Fruit fly (Drosophila melanogaster): Measurements from ENCODE around the gene eas.

DNA sequence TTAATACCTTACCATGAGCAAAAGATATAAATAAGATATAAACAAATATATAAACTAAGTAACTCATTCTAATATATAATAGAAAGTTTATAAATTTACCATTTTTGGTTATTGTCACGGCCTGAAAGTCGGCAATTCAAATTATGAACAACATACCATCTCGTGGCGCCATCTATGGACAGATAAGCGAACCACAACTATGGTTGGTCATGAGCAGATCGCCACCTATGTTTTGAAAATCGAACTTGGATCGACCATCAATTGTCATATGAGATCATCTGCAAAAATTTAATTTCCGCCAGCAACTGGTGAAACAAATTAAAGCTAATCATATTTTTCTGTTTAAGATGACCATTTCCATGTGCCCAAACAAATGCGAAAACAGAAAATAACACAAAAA lies 33.4 kb upstream of the eas start:
- TF ChIP-seq psq (optimal IDR thresholded peaks at IDR 0.05) (no peak), insv (optimal IDR thresholded peaks at IDR 0.05) (no peak), Myc (optimal IDR thresholded peaks at IDR 0.05) (no peak), h (optimal IDR thresholded peaks at IDR 0.05) (no peak), ttk (optimal IDR thresholded peaks at IDR 0.05) (no peak)

Measured in Kc167 (cell line).